Fruit fly (Drosophila melanogaster): ENCODE measurements around the gene CG43861.

The CG43861 gene

DNA sequence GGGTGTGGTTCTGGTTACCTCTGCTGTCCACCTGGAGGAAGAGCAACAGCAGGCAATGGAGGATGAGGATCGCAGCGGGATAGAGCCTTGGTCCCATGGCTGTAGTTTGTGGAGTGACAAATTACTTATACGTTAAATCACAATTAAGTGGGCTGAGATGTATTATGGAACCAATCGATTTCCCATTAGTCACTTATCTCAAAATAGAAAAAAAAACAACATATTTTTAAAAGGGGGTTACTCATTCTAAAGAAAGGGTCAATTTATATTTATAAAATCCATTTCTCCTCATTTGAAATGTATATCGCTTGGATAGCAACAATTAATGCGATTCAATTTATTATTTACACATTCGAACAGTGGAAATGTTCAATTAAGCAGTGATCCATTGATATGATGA is 56.2 kb downstream of the CG43861 start, which contains the start of gene CG34051:
CG34051 (minus strand) TSS at position 101 of the 400 bp plus-strand sequence.
- TF ChIP-seq pan (optimal IDR thresholded peaks at IDR 0.05), result no peak
- no peak for TF ChIP-seq Dll (optimal IDR thresholded peaks at IDR 0.05)
- TF ChIP-seq usp (GFP tag; optimal IDR thresholded peaks at IDR 0.05), result no peak
- no peak for TF ChIP-seq EcR (GFP tag; optimal IDR thresholded peaks at IDR 0.05)
- no peak for TF ChIP-seq CG8478 (optimal IDR thresholded peaks at IDR 0.05)
- no peak for TF ChIP-seq psq (optimal IDR thresholded peaks at IDR 0.05)

DNA sequence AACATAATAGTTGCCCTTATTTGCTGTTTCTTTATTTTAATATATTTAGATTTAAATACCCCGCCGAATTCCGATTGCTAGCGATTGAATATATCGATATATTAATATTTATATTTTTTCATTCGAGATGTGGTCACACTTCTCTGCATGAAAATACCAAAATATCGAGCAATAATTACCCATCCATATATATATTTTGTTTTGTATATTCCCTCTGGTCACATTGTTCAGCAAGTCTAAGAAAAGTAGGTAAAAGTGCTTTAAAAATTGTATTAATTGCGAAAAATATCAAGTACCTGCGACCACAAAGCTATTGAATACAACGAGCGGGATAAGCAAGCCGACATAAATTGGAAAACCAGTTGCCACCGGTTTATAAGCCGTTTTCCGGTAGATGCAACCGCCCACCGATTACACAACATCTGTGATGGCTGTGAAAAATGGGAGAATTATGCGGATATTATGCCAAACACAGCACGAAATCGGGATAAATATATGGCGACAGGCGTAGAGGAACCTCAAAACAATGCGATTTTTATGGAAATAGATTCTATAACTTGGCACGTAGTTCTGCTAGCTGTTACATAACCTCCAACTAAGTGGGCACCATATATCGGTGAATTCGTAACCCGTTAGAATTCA is 58.4 kb downstream of the CG43861 start, which contains the start of gene COX4:
COX4 (plus strand) TSS at position 194 of the 642 bp plus-strand sequence.
- TF ChIP-seq CG8478 (optimal IDR thresholded peaks at IDR 0.05) (no peak), pan (optimal IDR thresholded peaks at IDR 0.05) (no peak), EcR (GFP tag; optimal IDR thresholded peaks at IDR 0.05) (no peak), psq (optimal IDR thresholded peaks at IDR 0.05) (no peak), Dll (optimal IDR thresholded peaks at IDR 0.05) (no peak), usp (GFP tag; optimal IDR thresholded peaks at IDR 0.05) (no peak)

DNA sequence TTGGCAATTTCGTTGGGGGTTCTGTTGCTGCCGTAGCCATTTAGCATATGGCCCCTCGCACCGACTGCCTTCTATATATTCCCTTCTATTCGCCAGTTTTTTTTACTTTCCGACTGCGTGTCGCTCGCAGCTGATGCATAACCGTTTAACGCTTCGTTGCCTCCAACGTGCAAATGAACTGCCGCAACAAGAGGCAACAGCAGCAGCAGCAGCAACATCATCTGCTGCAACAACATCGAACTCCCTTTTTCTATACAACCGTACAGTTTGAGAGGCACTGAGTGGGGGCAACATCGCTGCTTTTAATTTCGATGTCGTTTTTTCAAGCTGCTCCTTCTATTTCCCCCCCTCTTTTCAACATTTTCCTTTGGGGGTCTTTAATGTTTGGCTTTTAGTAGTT is 64.9 kb downstream of the CG43861 start:
- TF ChIP-seq CG8478 (optimal IDR thresholded peaks at IDR 0.05), result no peak
- TF ChIP-seq Dll (optimal IDR thresholded peaks at IDR 0.05), result no peak
- TF ChIP-seq EcR (GFP tag; optimal IDR thresholded peaks at IDR 0.05), result no peak
- TF ChIP-seq usp (GFP tag; optimal IDR thresholded peaks at IDR 0.05), result no peak
- no peak for TF ChIP-seq pan (optimal IDR thresholded peaks at IDR 0.05)
- TF ChIP-seq psq (optimal IDR thresholded peaks at IDR 0.05), result no peak

DNA sequence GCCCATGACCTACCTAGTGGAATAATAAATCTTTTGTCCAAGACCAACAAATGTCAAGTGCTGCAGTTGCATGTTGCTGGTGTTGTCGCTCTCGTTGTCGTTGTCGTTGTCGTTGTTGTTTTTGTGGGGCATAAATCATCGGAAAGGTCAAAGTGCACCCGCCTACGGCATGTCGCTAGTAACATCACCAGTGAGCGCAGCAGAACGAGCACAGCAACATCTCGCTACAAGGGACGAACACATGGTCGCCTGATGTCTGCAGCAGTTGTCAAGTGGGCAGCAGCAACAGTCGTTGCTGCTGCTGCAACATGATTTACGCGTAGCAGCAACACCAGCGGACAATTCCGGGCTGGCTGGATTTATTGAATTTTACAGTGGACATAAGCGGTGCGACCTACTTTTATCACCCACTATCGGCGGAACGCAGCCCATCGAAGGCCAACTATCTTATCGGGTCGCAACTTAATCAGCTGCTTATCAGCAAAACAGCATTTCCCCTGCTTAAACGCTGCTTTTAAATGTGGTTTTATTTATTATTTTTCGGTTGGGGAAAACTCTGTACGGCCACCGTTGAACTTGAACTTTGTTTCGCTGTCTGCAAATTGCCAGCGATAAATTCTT is 65.4 kb downstream of the CG43861 start:
- TF ChIP-seq pan (optimal IDR thresholded peaks at IDR 0.05), result no peak
- no peak for TF ChIP-seq CG8478 (optimal IDR thresholded peaks at IDR 0.05)
- TF ChIP-seq Dll (optimal IDR thresholded peaks at IDR 0.05), result no peak
- TF ChIP-seq psq (optimal IDR thresholded peaks at IDR 0.05), result no peak
- no peak for TF ChIP-seq usp (GFP tag; optimal IDR thresholded peaks at IDR 0.05)
- no peak for TF ChIP-seq EcR (GFP tag; optimal IDR thresholded peaks at IDR 0.05)

DNA sequence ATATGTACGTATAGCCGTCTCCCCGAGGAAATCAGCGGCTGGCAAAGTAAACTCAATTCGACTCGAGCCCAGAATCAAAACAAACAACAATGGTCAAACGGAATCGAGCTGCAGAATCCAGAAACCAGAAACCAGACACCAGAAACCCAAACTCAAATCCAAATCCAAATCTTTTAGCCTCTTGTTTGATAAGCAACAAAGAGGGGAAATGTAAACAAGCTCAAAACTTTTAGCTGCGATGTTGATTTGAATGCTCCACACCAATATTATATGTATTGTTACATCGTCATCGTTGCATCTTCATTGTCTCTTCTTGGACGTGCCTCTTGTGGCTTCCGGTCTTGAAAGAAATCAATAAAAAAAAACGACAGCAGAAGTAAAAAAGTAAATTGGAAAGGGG is 67.5 kb downstream of the CG43861 start:
- TF ChIP-seq psq (optimal IDR thresholded peaks at IDR 0.05), result no peak

DNA sequence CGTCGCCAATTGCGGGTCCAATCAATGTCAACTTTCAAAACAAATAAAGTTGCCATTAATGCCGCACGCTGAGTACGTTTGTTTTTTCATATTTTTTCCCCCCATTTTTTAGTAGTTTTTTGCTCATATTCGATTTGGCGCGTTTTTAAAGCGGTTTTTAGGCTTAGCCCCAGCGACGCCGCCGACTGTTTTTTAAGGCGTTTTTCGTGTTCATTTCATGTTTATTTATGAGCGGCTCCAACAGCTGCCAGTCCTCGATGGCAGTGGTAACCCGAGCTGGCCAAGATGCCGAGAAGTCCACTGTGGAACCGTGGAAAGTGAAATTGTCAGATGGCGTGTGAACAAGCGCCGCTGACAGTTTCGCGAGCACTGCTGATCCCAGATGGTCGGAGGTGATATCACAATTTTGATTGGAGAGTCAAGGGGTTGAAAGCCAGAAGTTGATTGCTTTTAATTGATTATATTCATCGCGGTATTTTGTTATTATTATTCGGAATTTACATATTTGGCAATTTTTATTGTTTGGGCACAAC is 69.0 kb downstream of the CG43861 start:
- TF ChIP-seq Dll (optimal IDR thresholded peaks at IDR 0.05) (no peak), usp (GFP tag; optimal IDR thresholded peaks at IDR 0.05) (no peak), CG8478 (optimal IDR thresholded peaks at IDR 0.05) (no peak), EcR (GFP tag; optimal IDR thresholded peaks at IDR 0.05) (no peak), psq (optimal IDR thresholded peaks at IDR 0.05) (no peak)

DNA sequence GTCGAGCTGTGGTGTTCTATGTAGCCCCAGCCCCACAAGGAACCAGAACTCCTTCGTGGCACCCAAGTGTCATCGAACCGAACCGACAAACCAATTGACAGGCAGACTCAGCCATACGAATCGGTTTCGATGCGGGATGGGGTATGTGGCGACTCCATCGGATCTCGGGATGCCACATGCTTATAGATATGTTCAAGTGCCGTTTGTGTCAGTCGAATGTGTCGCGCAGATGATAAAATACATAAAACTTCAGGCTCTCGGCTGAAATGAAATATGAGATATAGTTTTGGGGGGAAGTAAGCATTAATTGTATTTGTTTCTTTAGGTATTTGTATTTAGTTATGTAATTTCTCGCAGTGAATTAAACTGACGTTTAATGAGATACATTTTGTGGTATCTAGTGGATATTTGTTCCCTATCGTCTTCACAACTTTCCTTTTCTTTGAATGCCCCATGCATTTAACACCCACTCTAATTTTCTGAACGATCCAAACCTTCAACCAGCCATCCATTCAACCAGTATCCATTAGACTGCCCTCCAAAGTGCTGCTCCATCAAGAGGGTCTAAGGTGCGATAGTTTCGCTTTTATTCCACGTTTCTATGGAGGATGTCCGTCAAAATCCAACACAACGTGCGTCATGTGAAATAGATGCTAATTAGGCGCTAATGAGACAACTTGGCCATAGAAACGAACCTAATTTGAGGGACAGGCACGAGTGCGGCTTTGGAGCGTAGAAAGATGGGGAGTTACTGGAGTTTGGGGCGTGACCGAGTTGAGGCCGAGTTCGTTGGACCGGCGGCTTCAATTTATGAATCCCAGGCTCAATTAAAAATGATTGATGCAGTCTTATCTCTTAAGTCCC is 72.5 kb downstream of the CG43861 start:
- TF ChIP-seq pan (optimal IDR thresholded peaks at IDR 0.05) (no peak), EcR (GFP tag; optimal IDR thresholded peaks at IDR 0.05) (peak in 1 of 2 experiments; percentile 54)

DNA sequence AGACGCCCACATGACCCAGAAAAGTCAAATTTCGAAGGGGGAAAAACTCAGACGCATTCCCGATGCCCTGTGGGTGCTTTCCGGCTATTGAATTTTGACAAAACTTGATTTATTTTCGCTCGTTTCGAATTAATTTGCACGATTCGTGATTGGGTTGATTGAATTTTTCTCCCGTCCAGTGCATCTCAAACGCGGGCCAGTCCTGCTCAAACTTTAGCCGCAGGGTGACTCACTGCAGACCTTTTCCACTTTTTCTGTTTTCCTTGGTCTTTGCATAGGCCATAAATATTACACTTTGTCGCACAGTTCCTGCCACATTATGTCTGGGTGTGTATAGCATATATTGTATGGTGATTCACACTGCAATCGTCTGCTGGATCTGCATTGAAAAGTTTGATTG is 74.0 kb downstream of the CG43861 start:
- TF ChIP-seq pan (optimal IDR thresholded peaks at IDR 0.05) (no peak), psq (optimal IDR thresholded peaks at IDR 0.05) (no peak), EcR (GFP tag; optimal IDR thresholded peaks at IDR 0.05) (no peak), usp (GFP tag; optimal IDR thresholded peaks at IDR 0.05) (no peak), CG8478 (optimal IDR thresholded peaks at IDR 0.05) (no peak), Dll (optimal IDR thresholded peaks at IDR 0.05) (no peak)

DNA sequence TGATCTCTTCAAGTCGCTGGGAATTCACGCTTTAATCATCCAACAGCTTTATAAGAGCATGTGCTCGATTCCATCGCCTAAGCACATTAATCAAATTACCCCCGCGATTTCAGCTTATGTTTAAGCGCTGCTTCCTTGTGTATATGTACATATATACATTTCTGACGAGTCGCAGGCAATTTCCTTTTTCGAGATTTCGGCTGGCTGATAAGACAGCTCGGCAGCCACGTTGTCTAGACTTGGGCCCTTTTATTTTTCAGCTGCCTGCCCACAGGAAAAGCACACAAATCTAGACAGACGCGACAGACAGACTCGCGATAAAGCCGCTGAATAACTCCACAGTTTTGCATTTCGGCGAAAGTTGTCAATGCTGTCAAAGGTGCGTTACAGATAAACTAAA is 74.6 kb downstream of the CG43861 start:
- TF ChIP-seq Dll (optimal IDR thresholded peaks at IDR 0.05) (no peak), psq (optimal IDR thresholded peaks at IDR 0.05) (no peak), CG8478 (optimal IDR thresholded peaks at IDR 0.05) (no peak), usp (GFP tag; optimal IDR thresholded peaks at IDR 0.05) (no peak), EcR (GFP tag; optimal IDR thresholded peaks at IDR 0.05) (no peak), pan (optimal IDR thresholded peaks at IDR 0.05) (no peak)

DNA sequence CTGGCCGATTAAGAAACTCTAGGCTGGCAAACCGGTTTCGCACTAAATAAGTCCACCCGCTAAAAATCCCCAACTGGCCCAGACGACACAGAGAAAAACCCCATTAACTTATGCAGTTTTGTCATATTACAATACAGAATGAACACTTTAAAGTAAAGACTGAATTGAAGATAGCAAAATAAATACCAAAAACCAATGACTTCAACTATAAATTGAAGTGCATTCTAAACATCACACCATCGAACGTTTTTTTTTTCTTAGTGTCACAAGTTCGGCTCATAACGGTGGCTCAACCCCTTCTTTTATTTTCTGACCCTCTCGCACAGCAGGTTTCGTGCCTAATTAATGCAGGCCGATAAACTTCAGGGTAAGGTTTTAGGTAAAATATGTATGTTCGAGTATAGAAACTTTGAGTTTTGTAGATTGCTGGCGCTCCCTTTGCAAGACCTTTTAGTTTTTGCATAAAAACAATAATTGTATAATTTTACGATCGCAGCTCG is 75.7 kb downstream of the CG43861 start:
- TF ChIP-seq EcR (GFP tag; optimal IDR thresholded peaks at IDR 0.05) (no peak), usp (GFP tag; optimal IDR thresholded peaks at IDR 0.05) (no peak), pan (optimal IDR thresholded peaks at IDR 0.05) (no peak), Dll (optimal IDR thresholded peaks at IDR 0.05) (no peak), psq (optimal IDR thresholded peaks at IDR 0.05) (no peak), CG8478 (optimal IDR thresholded peaks at IDR 0.05) (no peak)

DNA sequence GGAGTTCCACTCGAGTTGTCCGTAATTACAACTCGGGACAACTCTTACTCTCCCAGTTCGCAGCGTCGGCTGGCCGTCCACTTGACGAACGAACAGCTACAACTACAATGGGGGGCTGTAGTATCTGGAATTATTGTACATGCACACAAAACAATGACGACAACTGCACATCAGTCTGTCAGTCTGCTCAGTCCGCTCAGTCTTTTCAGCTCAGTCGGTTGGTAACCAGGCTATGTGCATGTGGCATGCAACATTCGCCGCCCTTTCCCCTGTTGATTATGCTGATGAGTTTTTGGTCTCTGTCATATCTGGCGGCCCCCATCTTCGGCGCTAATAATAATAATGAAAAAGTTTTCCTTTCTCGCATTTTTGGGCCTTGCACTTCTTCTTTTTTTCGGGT is 77.0 kb downstream of the CG43861 start:
- TF ChIP-seq CG8478 (optimal IDR thresholded peaks at IDR 0.05) (no peak), pan (optimal IDR thresholded peaks at IDR 0.05) (no peak), Dll (optimal IDR thresholded peaks at IDR 0.05) (no peak), EcR (GFP tag; optimal IDR thresholded peaks at IDR 0.05) (no peak), psq (optimal IDR thresholded peaks at IDR 0.05) (no peak), usp (GFP tag; optimal IDR thresholded peaks at IDR 0.05) (no peak)
